Worm (Caenorhabditis elegans) whole organism, L2 larva: ENCODE data around the gene pek-1.
"Not testable (repeated sequence)": the region's sequence is repeated elsewhere in the genome, so short reads cannot be mapped to it uniquely, and the experiment has no call there.

Experiments
- F13H6.1 ChIP-seq: sonication (generic microtip); optimal IDR thresholded peaks from 2 replicates; lab custom pipeline; 2016; ENCODE audit warnings: missing genetic modification characterization, missing compliant biosample characterization
- ama-1 ChIP-seq: fragments of 150-350 bp; optimal IDR thresholded peaks from 2 replicates; lab custom pipeline; 2018; ENCODE audit warnings: inconsistent platforms
- blmp-1 ChIP-seq: sonication (generic microtip); optimal IDR thresholded peaks from 2 replicates; lab custom pipeline; 2017; ENCODE audit warnings: missing genetic modification characterization, mild to moderate bottlenecking, missing compliant biosample characterization, antibody characterized with exemption, moderate library complexity; ENCODE audit not compliant: insufficient read depth
- ceh-16 ChIP-seq: fragments of 150-350 bp; optimal IDR thresholded peaks from 2 replicates; lab custom pipeline; 2014; ENCODE audit warnings: missing biosample characterization, missing genetic modification characterization
- ceh-82 ChIP-seq: fragments of 150-350 bp; optimal IDR thresholded peaks from 2 replicates; lab custom pipeline; 2014; ENCODE audit warnings: missing biosample characterization, missing genetic modification characterization
- crh-2 ChIP-seq: sonication (generic microtip); optimal IDR thresholded peaks from 2 replicates; lab custom pipeline; 2017; ENCODE audit warnings: missing biosample characterization, missing genetic modification characterization
- dmd-4 ChIP-seq: sonication (generic microtip); optimal IDR thresholded peaks from 2 replicates; lab custom pipeline; 2017; ENCODE audit warnings: missing biosample characterization, missing genetic modification characterization
- egl-27 ChIP-seq: sonication (generic microtip); optimal IDR thresholded peaks from 3 replicates; lab custom pipeline; 2017; ENCODE audit warnings: missing biosample characterization, missing genetic modification reagents, missing genetic modification characterization
- elt-1 ChIP-seq: fragments of 150-350 bp; optimal IDR thresholded peaks from 2 replicates; lab custom pipeline; 2014; ENCODE audit warnings: missing biosample characterization, missing genetic modification characterization
- elt-3 ChIP-seq: sonication (generic microtip); optimal IDR thresholded peaks from 2 replicates; lab custom pipeline; 2017; ENCODE audit warnings: missing biosample characterization, missing genetic modification characterization
- fos-1 ChIP-seq: fragments of 150-350 bp; optimal IDR thresholded peaks from 2 replicates; lab custom pipeline; 2014; ENCODE audit warnings: missing biosample characterization, missing genetic modification characterization
- gmeb-1 ChIP-seq: fragments of 150-350 bp; optimal IDR thresholded peaks from 2 replicates; lab custom pipeline; 2014; ENCODE audit warnings: missing biosample characterization, missing genetic modification characterization
- lin-11 ChIP-seq: fragments of 150-350 bp; sonication (generic microtip); optimal IDR thresholded peaks from 2 replicates; lab custom pipeline; 2014; ENCODE audit warnings: missing biosample characterization, missing genetic modification characterization, inconsistent platforms, mixed read lengths
- lin-13 ChIP-seq: fragments of 150-350 bp; optimal IDR thresholded peaks from 2 replicates; lab custom pipeline; 2014; ENCODE audit warnings: missing biosample characterization, missing genetic modification reagents, missing genetic modification characterization
- lin-39 ChIP-seq: fragments of 150-350 bp; optimal IDR thresholded peaks from 2 replicates; lab custom pipeline; 2014; ENCODE audit warnings: missing biosample characterization, missing genetic modification reagents, missing genetic modification characterization
- mab-5 ChIP-seq: fragments of 150-350 bp; optimal IDR thresholded peaks from 2 replicates; lab custom pipeline; 2014; ENCODE audit warnings: missing biosample characterization, missing genetic modification characterization
- mdl-1 ChIP-seq, 2 experiments: fragments of 150-350 bp in 1 of 2; sonication (generic microtip) in 1 of 2; optimal IDR thresholded peaks; 2 replicates each; lab custom pipeline; 2017; ENCODE audit warnings: missing biosample characterization in 2 of 2, missing genetic modification characterization in 2 of 2
- nhr-11 ChIP-seq: fragments of 150-350 bp; optimal IDR thresholded peaks from 2 replicates; lab custom pipeline; 2014; ENCODE audit warnings: missing biosample characterization, missing genetic modification characterization
- nhr-129 ChIP-seq: fragments of 150-350 bp; optimal IDR thresholded peaks from 2 replicates; lab custom pipeline; 2014; ENCODE audit warnings: missing biosample characterization, missing genetic modification characterization
- nhr-21 ChIP-seq: fragments of 150-350 bp; optimal IDR thresholded peaks from 2 replicates; lab custom pipeline; 2014; ENCODE audit warnings: missing biosample characterization, missing genetic modification characterization
- nhr-23 ChIP-seq: fragments of 150-350 bp; optimal IDR thresholded peaks from 2 replicates; lab custom pipeline; 2014; ENCODE audit warnings: missing biosample characterization, missing genetic modification reagents, missing genetic modification characterization
- nhr-237 ChIP-seq: fragments of 150-350 bp; optimal IDR thresholded peaks from 2 replicates; lab custom pipeline; 2014; ENCODE audit warnings: missing biosample characterization, missing genetic modification characterization
- nhr-25 ChIP-seq: fragments of 150-350 bp; sonication (generic microtip); optimal IDR thresholded peaks from 3 replicates; lab custom pipeline; 2014; ENCODE audit warnings: missing biosample characterization, missing genetic modification characterization
- nhr-77 ChIP-seq: fragments of 150-350 bp; optimal IDR thresholded peaks from 2 replicates; lab custom pipeline; 2014; ENCODE audit warnings: missing biosample characterization, missing genetic modification characterization
- peb-1 ChIP-seq: fragments of 150-350 bp; optimal IDR thresholded peaks from 2 replicates; lab custom pipeline; 2014; ENCODE audit warnings: missing biosample characterization, missing genetic modification characterization
- sem-4 ChIP-seq: fragments of 150-350 bp; optimal IDR thresholded peaks from 2 replicates; lab custom pipeline; 2014; ENCODE audit warnings: missing biosample characterization, missing genetic modification reagents, missing genetic modification characterization
- skn-1 ChIP-seq: sonication (generic microtip); optimal IDR thresholded peaks from 2 replicates; lab custom pipeline; 2017; ENCODE audit warnings: missing biosample characterization, missing genetic modification characterization
- sma-3 ChIP-seq: sonication (generic microtip); optimal IDR thresholded peaks from 2 replicates; lab custom pipeline; 2016; ENCODE audit warnings: missing genetic modification reagents, missing genetic modification characterization, missing compliant biosample characterization
- sma-9 ChIP-seq, 2 experiments: fragments of 150-350 bp in 1 of 2; sonication (generic microtip) in 1 of 2; optimal IDR thresholded peaks; 2 replicates each; lab custom pipeline; 2014 to 2016; ENCODE audit warnings: missing genetic modification characterization in 2 of 2, mild to moderate bottlenecking in 1 of 2, missing biosample characterization in 1 of 2, missing compliant biosample characterization in 1 of 2, missing genetic modification reagents in 1 of 2, moderate library complexity in 1 of 2
- snpc-4 ChIP-seq: fragments of 150-350 bp; optimal IDR thresholded peaks from 2 replicates; lab custom pipeline; 2014; ENCODE audit warnings: missing biosample characterization, missing genetic modification characterization
- unc-39 ChIP-seq: fragments of 150-350 bp; optimal IDR thresholded peaks from 2 replicates; lab custom pipeline; 2014; ENCODE audit warnings: missing biosample characterization, missing genetic modification characterization
- unc-62 ChIP-seq: fragments of 150-350 bp; optimal IDR thresholded peaks from 2 replicates; lab custom pipeline; 2014; ENCODE audit warnings: missing biosample characterization, missing genetic modification reagents, missing genetic modification characterization
- ztf-1 ChIP-seq: fragments of 200-800 bp; sonication (Bioruptor generic); conservative IDR thresholded peaks from 2 replicates; pipeline ENCODE4 v1.3.6; 2022; ENCODE audit warnings: missing genetic modification characterization, missing compliant biosample characterization
- ztf-4 ChIP-seq: fragments of 150-350 bp; optimal IDR thresholded peaks from 2 replicates; lab custom pipeline; 2014; ENCODE audit warnings: missing biosample characterization, missing genetic modification characterization

The pek-1 gene

DNA sequence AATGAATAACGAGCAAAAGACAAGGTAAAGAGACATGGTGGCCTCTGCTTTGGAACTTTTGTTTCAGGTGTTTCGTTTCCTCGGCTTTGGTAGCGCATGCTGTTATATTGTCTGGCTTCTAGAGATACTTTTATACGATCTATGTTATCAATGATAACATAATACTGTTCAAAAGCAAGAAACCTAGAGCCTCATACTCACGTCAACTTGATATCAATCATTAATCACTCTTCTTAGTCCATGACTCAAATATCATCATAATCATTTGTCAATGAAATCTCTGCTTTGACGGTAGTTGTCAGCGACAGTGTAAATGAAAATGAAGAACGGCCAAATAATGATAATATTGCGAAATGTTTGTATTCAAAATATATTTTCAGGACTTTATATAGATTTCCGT is 35.6 kb upstream of the pek-1 start:
- TF ChIP-seq sma-3 (GFP tag; lab: Kevin White, UChicago) (peak; percentile 37), lin-11 (tag; lab: Kevin White, UChicago) (no peak), sma-9 (GFP tag; optimal IDR thresholded peaks at IDR 0.05; lab: Kevin White, UChicago) (peak; percentile 58), sma-9 (tag; optimal IDR thresholded peaks at IDR 0.05; lab: Kevin White, UChicago) (no peak), ceh-16 (tag; lab: Kevin White, UChicago) (no peak), nhr-11 (tag; lab: Kevin White, UChicago) (no peak), fos-1 (tag; lab: Kevin White, UChicago) (peak; percentile 26)

DNA sequence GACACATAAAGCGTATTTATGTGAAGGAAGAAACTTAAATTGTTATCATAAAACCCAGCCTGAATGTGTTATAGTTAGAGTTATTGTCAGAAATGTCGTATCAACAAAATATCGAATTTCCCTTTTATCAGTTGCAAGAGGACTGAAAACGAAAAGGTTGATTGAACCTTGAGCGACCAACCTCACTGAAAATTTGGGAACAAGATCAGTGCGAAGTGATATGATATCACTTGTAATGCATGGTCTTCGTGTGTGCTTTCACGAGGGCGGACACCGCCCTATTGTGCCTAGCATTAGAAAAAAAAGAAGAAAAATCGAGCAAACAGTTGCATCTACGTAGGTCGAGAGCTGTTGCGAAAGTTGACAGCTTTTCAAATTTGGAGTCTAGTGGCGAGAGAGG is 33.0 kb upstream of the pek-1 start:
- TF ChIP-seq F13H6.1 (tag; lab: Kevin White, UChicago) = peak; percentile 44
- TF ChIP-seq sma-9 (GFP tag; optimal IDR thresholded peaks at IDR 0.05; lab: Kevin White, UChicago) = peak; percentile 64
- no peak for TF ChIP-seq sma-9 (tag; optimal IDR thresholded peaks at IDR 0.05; lab: Kevin White, UChicago)
- peak; percentile 72 for TF ChIP-seq fos-1 (tag; lab: Kevin White, UChicago)
- no peak for TF ChIP-seq nhr-237 (tag; lab: Kevin White, UChicago)
- peak; percentile 12 for TF ChIP-seq gmeb-1 (tag; lab: Kevin White, UChicago)
- peak; percentile 32 for TF ChIP-seq nhr-129 (tag; lab: Kevin White, UChicago)
- TF ChIP-seq unc-39 (tag; lab: Kevin White, UChicago) = no peak
- TF ChIP-seq crh-2 (tag; lab: Kevin White, UChicago) = peak; percentile 41
- no peak for TF ChIP-seq elt-3 (tag; lab: Kevin White, UChicago)

DNA sequence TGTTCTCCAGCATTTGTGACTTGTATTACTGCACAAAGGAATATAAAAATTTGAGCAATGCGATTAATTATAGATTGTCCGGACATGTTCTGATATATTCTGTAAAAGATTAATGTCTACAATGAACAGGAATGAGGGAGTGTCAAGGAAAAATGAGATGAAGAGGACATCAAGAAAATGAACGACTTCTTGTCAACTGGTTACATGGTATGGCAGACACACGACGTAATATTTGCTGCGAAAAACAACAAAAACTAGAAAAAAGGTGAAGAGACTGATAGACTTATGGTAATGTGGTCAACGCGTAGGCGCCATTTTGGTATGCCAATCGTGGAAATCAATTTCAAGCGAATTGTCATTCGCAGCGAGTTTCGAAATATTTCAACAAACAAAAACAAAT is 31.8 kb upstream of the pek-1 start, which contains the start of gene igeg-2:
Gene igeg-2, minus strand, starts transcription at position 101 of the 400 bp plus-strand sequence.
- TF ChIP-seq elt-3 (tag; lab: Kevin White, UChicago) = no peak

DNA sequence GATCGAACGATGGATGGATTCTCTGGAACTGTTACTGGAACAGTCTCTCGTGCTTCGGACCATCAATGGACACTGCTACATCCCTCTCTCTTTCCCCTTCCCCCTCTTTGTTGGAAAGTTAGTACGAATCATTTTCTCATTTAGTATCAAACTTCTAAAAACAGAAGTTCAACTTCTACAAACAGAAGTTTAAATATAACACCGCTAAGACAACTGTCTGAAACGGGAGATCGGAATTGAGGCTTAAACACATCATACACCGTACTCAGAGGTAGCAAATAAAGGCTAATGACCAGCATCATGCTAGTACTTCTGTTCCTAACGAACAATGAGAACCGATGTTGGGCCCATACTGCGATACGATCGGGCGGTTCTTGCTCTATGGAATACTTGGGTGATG is 25.1 kb upstream of the pek-1 start, which contains the start of gene F46C3.7:
Gene F46C3.7, plus strand, starts transcription at position 301 of the 400 bp plus-strand sequence.
- not testable (repeated sequence) for TF ChIP-seq nhr-21 (tag; lab: Kevin White, UChicago); crh-2 (tag; lab: Kevin White, UChicago); ztf-4

DNA sequence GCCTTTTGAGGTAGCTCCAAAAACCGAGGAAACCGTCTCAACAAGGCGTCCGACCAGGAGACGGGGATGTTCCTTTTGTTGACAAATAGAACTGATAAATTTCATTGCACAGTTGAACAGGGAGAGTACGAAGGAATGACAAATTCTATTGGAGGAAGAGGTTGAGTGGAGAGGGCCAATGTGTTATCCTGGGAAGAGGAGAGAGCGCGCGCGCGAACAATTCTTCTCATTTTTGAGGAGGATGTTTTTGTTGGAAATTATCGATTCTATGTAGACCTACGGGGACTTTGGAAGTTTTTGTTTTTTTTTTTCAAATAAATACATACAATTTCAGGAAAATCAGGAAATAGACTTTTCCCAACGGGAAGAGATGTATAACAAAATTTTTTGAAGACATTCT is 23.0 kb upstream of the pek-1 start:
- no peak for TF ChIP-seq lin-13 (GFP tag; lab: Kevin White, UChicago)
- TF ChIP-seq unc-62 = no peak
- TF ChIP-seq unc-39 (tag; lab: Kevin White, UChicago) = no peak
- TF ChIP-seq nhr-23 (tag; lab: Kevin White, UChicago) = no peak
- no peak for TF ChIP-seq egl-27 (tag; lab: Kevin White, UChicago)
- no peak for TF ChIP-seq elt-1 (tag; lab: Kevin White, UChicago)
- no peak for TF ChIP-seq nhr-77 (tag; lab: Kevin White, UChicago)
- TF ChIP-seq gmeb-1 (tag; lab: Kevin White, UChicago) = no peak
- no peak for TF ChIP-seq ceh-82 (tag; lab: Kevin White, UChicago)
- no peak for TF ChIP-seq fos-1 (tag; lab: Kevin White, UChicago)
- TF ChIP-seq peb-1 (tag; lab: Kevin White, UChicago) = no peak
- no peak for TF ChIP-seq nhr-237 (tag; lab: Kevin White, UChicago)
- no peak for TF ChIP-seq skn-1 (tag; lab: Kevin White, UChicago)
- no peak for TF ChIP-seq sem-4
- no peak for TF ChIP-seq snpc-4 (tag; lab: Kevin White, UChicago)
- no peak for TF ChIP-seq lin-39 (tag; lab: Kevin White, UChicago)
- no peak for TF ChIP-seq nhr-25
- TF ChIP-seq mdl-1 (tag; optimal IDR thresholded peaks at IDR 0.05; lab: Kevin White, UChicago) = no peak
- no peak for TF ChIP-seq blmp-1
- TF ChIP-seq mab-5 (tag; lab: Kevin White, UChicago) = no peak

DNA sequence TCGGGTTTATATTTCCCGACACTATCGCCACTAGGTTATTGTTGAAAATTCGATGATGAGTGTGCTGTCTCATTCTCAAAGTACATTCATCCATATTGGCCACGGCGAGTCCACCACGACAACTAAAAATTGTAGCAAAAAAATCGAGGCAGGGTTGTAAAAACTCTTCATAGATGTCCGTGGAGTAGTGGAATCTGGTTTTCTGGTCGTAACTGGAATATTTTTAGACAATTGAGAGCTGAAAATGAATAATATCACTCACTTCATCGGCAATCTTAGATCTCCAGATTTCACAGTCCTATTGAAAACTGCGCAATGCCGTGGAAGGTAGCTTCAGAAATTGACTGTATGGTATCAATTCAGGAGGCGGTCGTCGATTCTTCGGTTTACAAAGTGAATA is 20.8 kb upstream of the pek-1 start:
- TF ChIP-seq ztf-1 (GFP tag; lab: Robert Waterston, UW) (no peak), gmeb-1 (tag; lab: Kevin White, UChicago) (no peak), dmd-4 (tag; lab: Kevin White, UChicago) (no peak), nhr-21 (tag; lab: Kevin White, UChicago) (no peak), ama-1 (lab: Kevin White, UChicago) (no peak), lin-11 (tag; lab: Kevin White, UChicago) (no peak), nhr-77 (tag; lab: Kevin White, UChicago) (no peak), unc-39 (tag; lab: Kevin White, UChicago) (no peak), nhr-23 (tag; lab: Kevin White, UChicago) (no peak), fos-1 (tag; lab: Kevin White, UChicago) (no peak), unc-62 (no peak), skn-1 (tag; lab: Kevin White, UChicago) (no peak), blmp-1 (no peak), lin-39 (tag; lab: Kevin White, UChicago) (no peak)
- TF ChIP-seq, all 48 proteins: peak for 0
